Worm (Caenorhabditis elegans): Measurements from ENCODE around the gene scl-11.

scl-11 gene

ce11 chrIV:13026762-13027161, 24.4 kb upstream of the scl-11 start:
- TF ChIP-seq efl-1 (optimal IDR thresholded peaks at IDR 0.05) (no peak), efl-1 (GFP tag; optimal IDR thresholded peaks at IDR 0.05 in 1 of 2) (peak in 1 of 2 experiments; percentile 70), elt-2 (tag; optimal IDR thresholded peaks at IDR 0.05) (peak; percentile 75), nhr-77 (tag; optimal IDR thresholded peaks at IDR 0.05) (no peak)

ce11 chrIV:13027801-13028641, 23.2 kb upstream of the scl-11 start:
- no peak for TF ChIP-seq ceh-8 (GFP tag; optimal IDR thresholded peaks at IDR 0.05)
- peak; percentile 63 for TF ChIP-seq egl-13 (tag; optimal IDR thresholded peaks at IDR 0.05)
- TF ChIP-seq ztf-11 (tag; optimal IDR thresholded peaks at IDR 0.05), result peak in 1 of 2 experiments; percentile 15
- TF ChIP-seq nhr-71 (tag; optimal IDR thresholded peaks at IDR 0.05), result peak; percentile 23
- TF ChIP-seq ces-1 (GFP tag; optimal IDR thresholded peaks at IDR 0.05), result no peak
- TF ChIP-seq unc-86 (tag; optimal IDR thresholded peaks at IDR 0.05), result peak; percentile 1
- TF ChIP-seq dsc-1 (tag; optimal IDR thresholded peaks at IDR 0.05), result no peak
- TF ChIP-seq fkh-8 (tag; optimal IDR thresholded peaks at IDR 0.05), result peak; percentile 8
- peak; percentile 42 for TF ChIP-seq tbx-2 (tag; optimal IDR thresholded peaks at IDR 0.05)
- TF ChIP-seq lin-14 (GFP tag; optimal IDR thresholded peaks at IDR 0.05), result peak; percentile 70
- TF ChIP-seq snu-23 (GFP tag; optimal IDR thresholded peaks at IDR 0.05), result no peak

- TF ChIP-seq xbp-1 (tag; optimal IDR thresholded peaks at IDR 0.05) (no peak), ceh-90 (tag; optimal IDR thresholded peaks at IDR 0.05) (no peak), efl-1 (optimal IDR thresholded peaks at IDR 0.05) (peak; percentile 29 to 44), efl-1 (GFP tag; optimal IDR thresholded peaks at IDR 0.05 in 1 of 2) (peak; percentile 68 to 95), F16B12.6 (tag; optimal IDR thresholded peaks at IDR 0.05) (peak; percentile 47), sox-4 (tag; optimal IDR thresholded peaks at IDR 0.05) (no peak), elt-2 (tag; optimal IDR thresholded peaks at IDR 0.05) (peak; percentile 3), blmp-1 (tag; optimal IDR thresholded peaks at IDR 0.05) (peak; percentile 16), ces-1 (GFP tag; optimal IDR thresholded peaks at IDR 0.05) (no peak), fos-1 (tag; optimal IDR thresholded peaks at IDR 0.05) (no peak), dpl-1 (GFP tag; optimal IDR thresholded peaks at IDR 0.05) (peak in 2 of 3 experiments; percentile 2 to 36), snpc-4 (tag; optimal IDR thresholded peaks at IDR 0.05) (no peak), sptf-1 (tag; optimal IDR thresholded peaks at IDR 0.05) (no peak)
Observed at ce11 chrIV:13028746-13029673, 22.2 kb upstream of the scl-11 start.

ce11 chrIV:13029674-13030466, 21.3 kb upstream of the scl-11 start:
- TF ChIP-seq lir-3 (tag; optimal IDR thresholded peaks at IDR 0.05; ENCODE audit: poor library complexity) (no peak), mef-2 (tag; optimal IDR thresholded peaks at IDR 0.05) (no peak), snpc-4 (tag; optimal IDR thresholded peaks at IDR 0.05) (no peak), ztf-4 (tag; optimal IDR thresholded peaks at IDR 0.05) (no peak), ceh-88 (GFP tag; IDR thresholded peaks at IDR 0.05) (no peak), ceh-82 (tag; optimal IDR thresholded peaks at IDR 0.05) (peak in 1 of 3 experiments; percentile 42), nhr-237 (tag; optimal IDR thresholded peaks at IDR 0.05) (no peak), nhr-11 (tag; optimal IDR thresholded peaks at IDR 0.05) (no peak), egl-27 (tag; optimal IDR thresholded peaks at IDR 0.05) (no peak), hlh-17 (GFP tag; optimal IDR thresholded peaks at IDR 0.05; ENCODE audit: borderline replicate concordance) (no peak), alr-1 (tag; optimal IDR thresholded peaks at IDR 0.05; ENCODE audit: borderline replicate concordance) (no peak), jun-1 (tag; optimal IDR thresholded peaks at IDR 0.05) (no peak), snu-23 (GFP tag; optimal IDR thresholded peaks at IDR 0.05) (peak; percentile 21), unc-98 (GFP tag; IDR thresholded peaks at IDR 0.05) (no peak), ztf-11 (tag; optimal IDR thresholded peaks at IDR 0.05) (peak in 1 of 2 experiments; percentile 17), mab-9 (GFP tag; IDR thresholded peaks at IDR 0.05) (no peak), aha-1 (tag; optimal IDR thresholded peaks at IDR 0.05) (no peak), ama-1 (optimal IDR thresholded peaks at IDR 0.05) (no peak), nhr-84 (tag; optimal IDR thresholded peaks at IDR 0.05) (no peak), nhr-71 (tag; optimal IDR thresholded peaks at IDR 0.05) (no peak), unc-130 (tag; optimal IDR thresholded peaks at IDR 0.05) (no peak), nhr-20 (tag; optimal IDR thresholded peaks at IDR 0.05) (no peak)
